Fruit fly (Drosophila melanogaster) whole organism, embryonic: Measurements from ENCODE around the gene MICU3.

Source experiments
- CG10209 ChIP-seq: fragments of 200-800 bp; sonication (Bioruptor generic); optimal IDR thresholded peaks from 3 replicates; lab custom pipeline; 2017; ENCODE audit warnings: missing biosample characterization, mild to moderate bottlenecking, missing genetic modification characterization, missing genetic modification reagents
- CG15696 ChIP-seq: fragments of 200-800 bp; sonication (Bioruptor generic); optimal IDR thresholded peaks from 2 replicates; lab custom pipeline; 2019; ENCODE audit warnings: missing biosample characterization, mild to moderate bottlenecking, missing genetic modification characterization, moderate library complexity
- CG16813 ChIP-seq: fragments of 200-800 bp; sonication (Bioruptor generic); IDR thresholded peaks from 3 replicates; pipeline ENCODE4 v1.3.6; 2022; ENCODE audit warnings: missing biosample characterization, missing genetic modification characterization; ENCODE audit not compliant: partially characterized antibody
- CG3838 ChIP-seq: fragments of 200-800 bp; sonication (Bioruptor generic); optimal IDR thresholded peaks from 3 replicates; lab custom pipeline; 2016; ENCODE audit warnings: missing biosample characterization, missing genetic modification characterization
- Fer2 ChIP-seq: fragments of 200-800 bp; sonication (Bioruptor generic); optimal IDR thresholded peaks from 2 replicates; lab custom pipeline; 2018; ENCODE audit warnings: missing biosample characterization, mild to moderate bottlenecking, missing genetic modification characterization, moderate library complexity
- H2.0 ChIP-seq: fragments of 200-800 bp; sonication (Bioruptor generic); IDR thresholded peaks from 2 replicates; pipeline ENCODE4 v1.3.6; 2022; ENCODE audit warnings: missing biosample characterization, missing genetic modification characterization
- Hr51 ChIP-seq, 2 experiments: fragments of 200-800 bp; sonication (Bioruptor generic); optimal IDR thresholded peaks; 2 replicates in 1 of 2; 3 replicates in 1 of 2; lab custom pipeline; 2016 to 2018; ENCODE audit warnings: missing biosample characterization in 2 of 2, missing genetic modification characterization in 2 of 2, mild to moderate bottlenecking in 1 of 2, moderate library complexity in 1 of 2
- Max ChIP-seq: fragments of 200-800 bp; sonication (Bioruptor generic); optimal IDR thresholded peaks from 2 replicates; lab custom pipeline; 2016; ENCODE audit warnings: missing biosample characterization, mild to moderate bottlenecking, missing genetic modification characterization
- ash1 ChIP-seq: fragments of 200-800 bp; sonication (Bioruptor generic); optimal IDR thresholded peaks from 2 replicates; lab custom pipeline; 2018; ENCODE audit warnings: missing biosample characterization, mild to moderate bottlenecking, missing genetic modification characterization
- bcd ChIP-seq: fragments of 200-800 bp; sonication (Bioruptor generic); optimal IDR thresholded peaks from 2 replicates; lab custom pipeline; 2017; ENCODE audit warnings: missing biosample characterization, mild to moderate bottlenecking, missing genetic modification characterization
- en ChIP-seq: fragments of 200-800 bp; sonication (Bioruptor generic); optimal IDR thresholded peaks from 2 replicates; lab custom pipeline; 2016; ENCODE audit warnings: missing biosample characterization, missing genetic modification characterization
- knrl ChIP-seq: fragments of 200-800 bp; sonication (Bioruptor generic); IDR thresholded peaks from 3 replicates; pipeline ENCODE4 v1.3.6; 2022; ENCODE audit warnings: missing biosample characterization, missing genetic modification characterization; ENCODE audit not compliant: partially characterized antibody
- tap ChIP-seq: fragments of 200-800 bp; optimal IDR thresholded peaks from 3 replicates; lab custom pipeline; 2019; ENCODE audit warnings: missing biosample characterization, mild to moderate bottlenecking, missing genetic modification characterization, moderate library complexity

DNA sequence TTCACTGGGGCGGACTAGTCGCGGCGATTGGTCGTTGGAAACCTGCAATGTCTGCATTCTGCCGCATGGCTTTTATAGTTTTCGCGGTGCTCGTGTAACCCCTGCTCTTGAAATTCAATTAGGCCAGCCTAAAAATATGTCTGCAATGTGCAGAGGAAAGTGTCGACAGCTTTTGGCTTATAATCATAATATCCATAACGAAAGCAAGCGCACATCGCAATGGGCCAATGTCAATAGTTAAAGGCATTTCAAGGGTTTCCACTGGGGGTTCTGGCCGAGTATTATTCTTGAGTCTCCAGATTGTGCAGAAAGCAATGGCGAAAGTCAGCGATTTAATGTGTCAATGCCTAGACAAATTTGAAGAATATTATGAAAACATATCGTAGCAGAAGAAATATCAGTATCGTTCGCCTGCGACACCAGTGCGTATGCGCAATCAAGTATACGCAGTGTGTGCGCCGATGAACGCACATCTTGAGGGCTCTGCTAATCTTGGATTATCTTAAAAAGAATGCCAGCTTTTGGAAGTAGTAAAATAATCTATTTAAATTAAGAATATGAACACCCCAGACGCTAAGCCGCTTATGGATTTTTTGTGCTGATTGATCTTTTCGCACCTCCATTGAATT, 41.2 kb downstream of the MICU3 start, which contains the start of gene ninaE:
- TF ChIP-seq Fer2 (tag; lab: Kevin White, UChicago) (no peak), tap (tag; lab: Kevin White, UChicago) (no peak), Max (GFP tag; lab: Kevin White, UChicago) (no peak), en (GFP tag; lab: Kevin White, UChicago) (no peak), CG16813 (GFP tag; lab: Robert Waterston, UW) (no peak), bcd (GFP tag; lab: Kevin White, UChicago) (no peak), CG10209 (GFP tag; lab: Kevin White, UChicago) (no peak), knrl (no peak), Hr51 (GFP tag; optimal IDR thresholded peaks at IDR 0.05; lab: Kevin White, UChicago) (no peak), H2.0 (no peak), ash1 (GFP tag; lab: Kevin White, UChicago) (no peak), CG15696 (tag; lab: Kevin White, UChicago) (no peak), CG3838 (GFP tag; lab: Kevin White, UChicago) (no peak)
